Fruit fly (Drosophila melanogaster): ENCODE data around the gene SelT.

Gene SelT

dm6 chr2L:4976988-4977551, 33.7 kb upstream of the SelT start, which contains the start of the genes Gmd and CG3792 (continued):
- TF ChIP-seq CG15336 (GFP tag; IDR thresholded peaks at IDR 0.05) = peak; percentile 95
- peak; percentile 97 for TF ChIP-seq eg (GFP tag; IDR thresholded peaks at IDR 0.05)
- TF ChIP-seq Ets21C (GFP tag; optimal IDR thresholded peaks at IDR 0.05) = no peak
- peak; percentile 96 for TF ChIP-seq CG31627 (GFP tag; optimal IDR thresholded peaks at IDR 0.05)
- no peak for TF ChIP-seq OdsH (GFP tag; optimal IDR thresholded peaks at IDR 0.05)
- TF ChIP-seq CG6854 (GFP tag; optimal IDR thresholded peaks at IDR 0.05) = peak; percentile 73
- TF ChIP-seq Eip78C (GFP tag) = peak; percentile 99
- TF ChIP-seq Sox14 (GFP tag; optimal IDR thresholded peaks at IDR 0.05) = peak; percentile 95
- peak; percentile 93 for TF ChIP-seq CG8319 (GFP tag; optimal IDR thresholded peaks at IDR 0.05)
- peak; percentile 94 for TF ChIP-seq Hr39 (GFP tag; optimal IDR thresholded peaks at IDR 0.05)
- TF ChIP-seq CG9139 (GFP tag; optimal IDR thresholded peaks at IDR 0.05) = no peak
- TF ChIP-seq Blimp-1 (GFP tag; optimal IDR thresholded peaks at IDR 0.05) = peak; percentile 81
- TF ChIP-seq cyc (GFP tag; optimal IDR thresholded peaks at IDR 0.05) = peak; percentile 95
- no peak for TF ChIP-seq ss (GFP tag; optimal IDR thresholded peaks at IDR 0.05)
- peak; percentile 90 for TF ChIP-seq CG1621 (tag; optimal IDR thresholded peaks at IDR 0.05)
- no peak for TF ChIP-seq svp (GFP tag)
- TF ChIP-seq CG16779 (tag; optimal IDR thresholded peaks at IDR 0.05) = no peak
- TF ChIP-seq achi (GFP tag; optimal IDR thresholded peaks at IDR 0.05) = no peak
- no peak for TF ChIP-seq Sox102F (GFP tag; optimal IDR thresholded peaks at IDR 0.05)
- TF ChIP-seq CG6808 (GFP tag; optimal IDR thresholded peaks at IDR 0.05) = no peak
- peak; percentile 84 for TF ChIP-seq fd59A (GFP tag; optimal IDR thresholded peaks at IDR 0.05)
- no peak for TF ChIP-seq CG10631 (GFP tag; optimal IDR thresholded peaks at IDR 0.05)
- peak; percentile 91 for TF ChIP-seq CG6163 (GFP tag; IDR thresholded peaks at IDR 0.05)
- TF ChIP-seq fkh (GFP tag; optimal IDR thresholded peaks at IDR 0.05) = peak; percentile 91
- TF ChIP-seq CG7368 (GFP tag; optimal IDR thresholded peaks at IDR 0.05) = no peak

DNA sequence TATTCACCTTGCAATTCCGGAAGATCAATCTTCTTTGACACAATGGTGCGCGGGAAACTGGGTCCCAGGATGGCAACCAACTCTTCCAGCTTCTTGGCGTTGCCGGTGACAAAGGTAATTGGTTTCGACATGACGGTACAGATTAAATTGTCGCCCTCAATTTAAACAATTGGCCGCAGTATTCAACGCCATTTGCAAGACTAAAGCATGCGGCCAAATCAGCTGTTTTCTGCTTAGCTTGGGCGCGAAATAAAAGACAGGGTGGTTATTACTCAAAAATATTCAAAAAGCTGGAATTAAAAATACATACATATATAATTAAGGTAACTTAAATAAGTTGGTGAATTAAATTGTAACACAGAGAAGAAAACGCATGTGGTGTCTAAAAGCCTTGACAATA, 31.6 kb upstream of the SelT start, which contains the start of gene CG8891:
CG8891 (minus strand) TSS at position 242 of the 400 bp plus-strand sequence.
- TF ChIP-seq svp (GFP tag) (no peak), CG6276 (GFP tag; optimal IDR thresholded peaks at IDR 0.05) (no peak), salr (GFP tag; optimal IDR thresholded peaks at IDR 0.05) (no peak), Hr4 (GFP tag; optimal IDR thresholded peaks at IDR 0.05) (no peak), Hr39 (GFP tag; optimal IDR thresholded peaks at IDR 0.05) (no peak), fd59A (GFP tag; optimal IDR thresholded peaks at IDR 0.05) (no peak), CG6854 (GFP tag; optimal IDR thresholded peaks at IDR 0.05) (no peak)

DNA sequence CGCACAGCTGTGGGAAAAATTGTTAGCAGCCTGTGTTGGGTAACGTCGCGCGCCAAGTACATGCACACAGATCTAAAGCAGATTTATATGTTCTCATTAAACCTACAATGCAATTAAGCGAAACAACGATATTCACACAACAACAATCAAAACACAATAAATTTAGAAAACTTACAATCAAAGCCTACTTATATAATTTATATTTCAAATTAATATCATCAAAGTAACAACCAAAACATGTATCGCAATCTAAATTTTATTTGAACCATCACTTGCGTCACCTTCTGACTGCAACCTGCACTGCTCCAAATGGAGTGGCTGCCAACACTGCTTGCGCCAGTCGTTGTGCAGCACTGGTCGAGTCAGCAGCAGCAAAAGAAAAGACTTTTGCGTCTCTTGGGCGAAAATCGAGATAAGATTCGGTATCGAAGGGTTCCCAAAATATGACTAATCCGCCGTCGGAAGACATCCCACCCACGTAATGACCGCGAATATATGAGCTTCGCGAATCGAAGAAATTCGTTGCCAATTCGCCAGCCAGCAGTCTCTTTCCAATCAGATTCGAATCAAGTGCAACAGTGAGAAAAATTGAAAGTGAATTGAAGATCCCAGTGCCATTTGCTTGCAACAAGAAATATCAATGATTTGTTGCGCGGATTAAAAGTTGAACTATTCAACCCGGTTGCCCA, 29.3 kb upstream of the SelT start, which contains the start of the genes CG8892 and CG34126:
CG8892 (minus strand) TSS at position 315 of the 689 bp plus-strand sequence.
CG34126 (plus strand) TSS at position 337 of the 689 bp plus-strand sequence.
- peak; percentile 98 for TF ChIP-seq Sox15 (GFP tag; optimal IDR thresholded peaks at IDR 0.05)
- TF ChIP-seq CG8119 (GFP tag; IDR thresholded peaks at IDR 0.05) = peak; percentile 88
- TF ChIP-seq acj6 (GFP tag; optimal IDR thresholded peaks at IDR 0.05) = peak; percentile 98
- TF ChIP-seq CG8319 (GFP tag; optimal IDR thresholded peaks at IDR 0.05) = peak; percentile 96
- TF ChIP-seq CG11762 (GFP tag; optimal IDR thresholded peaks at IDR 0.05; ENCODE audit: insufficient read depth) = peak; percentile 95
- peak; percentile 98 for TF ChIP-seq Hr39 (GFP tag; optimal IDR thresholded peaks at IDR 0.05)
- TF ChIP-seq Met (GFP tag; optimal IDR thresholded peaks at IDR 0.05) = peak; percentile 95
- TF ChIP-seq CG11902 (GFP tag; optimal IDR thresholded peaks at IDR 0.05) = peak; percentile 98
- TF ChIP-seq CG7368 (GFP tag; optimal IDR thresholded peaks at IDR 0.05) = peak; percentile 92
- peak; percentile 95 for TF ChIP-seq vri (GFP tag; optimal IDR thresholded peaks at IDR 0.05)
- TF ChIP-seq CG8632 (GFP tag; optimal IDR thresholded peaks at IDR 0.05) = peak; percentile 95
- TF ChIP-seq CG3032 (tag; optimal IDR thresholded peaks at IDR 0.05) = peak; percentile 98
- TF ChIP-seq Gug (GFP tag; IDR thresholded peaks at IDR 0.05) = peak; percentile 94
- peak; percentile 97 for TF ChIP-seq topi (GFP tag; optimal IDR thresholded peaks at IDR 0.05)
- peak; percentile 94 for TF ChIP-seq net (GFP tag; optimal IDR thresholded peaks at IDR 0.05)
- peak; percentile 96 for TF ChIP-seq Hr4 (GFP tag; optimal IDR thresholded peaks at IDR 0.05)
- TF ChIP-seq fkh (GFP tag; optimal IDR thresholded peaks at IDR 0.05) = peak; percentile 81
- TF ChIP-seq ss (GFP tag; optimal IDR thresholded peaks at IDR 0.05) = peak; percentile 85 to 95
- peak; percentile 97 for TF ChIP-seq Sox14 (GFP tag; optimal IDR thresholded peaks at IDR 0.05)
- TF ChIP-seq fd85E (GFP tag; optimal IDR thresholded peaks at IDR 0.05) = peak; percentile 90
- TF ChIP-seq svp (GFP tag) = peak; percentile 97
- TF ChIP-seq OdsH (GFP tag; optimal IDR thresholded peaks at IDR 0.05) = peak; percentile 99
- peak; percentile 88 for TF ChIP-seq CG11294 (GFP tag; IDR thresholded peaks at IDR 0.05)
- peak; percentile 90 for TF ChIP-seq Lpt (GFP tag; optimal IDR thresholded peaks at IDR 0.05)
- TF ChIP-seq CG6792 (GFP tag; optimal IDR thresholded peaks at IDR 0.05) = peak; percentile 95
- TF ChIP-seq Sox102F (GFP tag; optimal IDR thresholded peaks at IDR 0.05) = peak; percentile 96
- TF ChIP-seq CG9139 (GFP tag; optimal IDR thresholded peaks at IDR 0.05) = peak; percentile 80
- TF ChIP-seq Smox (GFP tag; optimal IDR thresholded peaks at IDR 0.05) = peak; percentile 96
- peak; percentile 91 to 96 for TF ChIP-seq salr (GFP tag; optimal IDR thresholded peaks at IDR 0.05)
- peak; percentile 89 for TF ChIP-seq eg (GFP tag; IDR thresholded peaks at IDR 0.05)

All from whole organism, prepupa.